Worm (Caenorhabditis elegans) whole organism, early embryonic: Measurements from ENCODE around the gene txt-10.

ENCODE experiments used
- hmg-4 ChIP-seq: fragments of 200-800 bp; sonication (Bioruptor generic); optimal IDR thresholded peaks from 2 replicates; lab custom pipeline; 2018; ENCODE audit warnings: mild to moderate bottlenecking, missing genetic modification characterization, missing compliant biosample characterization
- pes-1 ChIP-seq: fragments of 200-800 bp; sonication (Bioruptor generic); IDR thresholded peaks from 2 replicates; pipeline ENCODE4 v1.3.6; 2022; ENCODE audit warnings: missing genetic modification reagents, missing genetic modification characterization, missing compliant biosample characterization

DNA sequence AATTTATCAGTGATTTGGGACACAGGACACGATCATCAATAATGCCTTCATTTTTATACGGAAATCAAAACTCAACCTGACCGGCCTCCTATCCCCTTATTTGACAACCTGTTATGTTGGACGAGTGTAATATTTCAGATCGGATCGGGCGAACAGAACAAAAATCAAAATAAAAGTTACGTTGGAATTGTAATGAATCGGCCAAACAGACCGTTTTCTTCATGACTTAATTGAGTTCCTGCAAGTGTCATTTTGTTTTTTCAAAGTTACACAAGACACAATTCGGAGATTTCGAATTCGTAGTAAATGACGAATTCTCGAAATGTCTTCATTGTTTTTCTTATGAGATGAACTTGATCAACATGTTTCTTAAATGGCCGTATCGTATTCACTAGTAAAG, 22.6 kb upstream of the txt-10 start, which contains the start of gene F32G8.3:
- TF ChIP-seq pes-1 = no peak
- TF ChIP-seq hmg-4 (GFP tag; lab: Kevin White, UChicago) = no peak
